ENCODE assay signal across 1 fruit fly cellular context in genomic region chr2L:11221296-11221698, dm6.
TF ChIP-seq lines count a peak whose summit lies in the region.

No protein-coding gene starts in this region.

TF ChIP-seq in whole organism, embryonic, 481 proteins besides CTCF, POLR2A, EP300 and RAD21 (continued from another document):
- TF ChIP-seq Nf-YA (GFP tag; IDR thresholded peaks at IDR 0.05; lab: Robert Waterston, UW) (0 out of 2 replicates have a peak, but pooled peaks have one; percentile 17), CrebB (tag; optimal IDR thresholded peaks at IDR 0.05; lab: Kevin White, UChicago) (no peak), zfh1 (GFP tag; IDR thresholded peaks at IDR 0.05; lab: Robert Waterston, UW) (no peak), Hr51 (GFP tag; optimal IDR thresholded peaks at IDR 0.05; lab: Kevin White, UChicago) (no peak), CG3838 (GFP tag; optimal IDR thresholded peaks at IDR 0.05; lab: Kevin White, UChicago) (no peak), CG1603 (tag; optimal IDR thresholded peaks at IDR 0.05; lab: Kevin White, UChicago) (peak; percentile 40), CG43689 (GFP tag; IDR thresholded peaks at IDR 0.05; lab: Robert Waterston, UW) (no peak), Bdp1 (GFP tag; optimal IDR thresholded peaks at IDR 0.05; lab: Kevin White, UChicago) (no peak), dpn (GFP tag; optimal IDR thresholded peaks at IDR 0.05; lab: Kevin White, UChicago) (no peak), CG12236 (GFP tag; optimal IDR thresholded peaks at IDR 0.05; lab: Kevin White, UChicago) (no peak), CG13894 (tag; optimal IDR thresholded peaks at IDR 0.05; lab: Kevin White, UChicago) (no peak), btn (GFP tag; optimal IDR thresholded peaks at IDR 0.05; lab: Kevin White, UChicago) (no peak), pfk (GFP tag; optimal IDR thresholded peaks at IDR 0.05; lab: Kevin White, UChicago) (no peak), unpg (GFP tag; optimal IDR thresholded peaks at IDR 0.05; lab: Kevin White, UChicago) (peak; percentile 35), Sin3A (optimal IDR thresholded peaks at IDR 0.05; lab: Kevin White, UChicago) (no peak), CG7372 (GFP tag; IDR thresholded peaks at IDR 0.05; lab: Robert Waterston, UW) (no peak), crol (GFP tag; IDR thresholded peaks at IDR 0.05; lab: Robert Waterston, UW) (peak; percentile 90), H15 (GFP tag; IDR thresholded peaks at IDR 0.05; lab: Robert Waterston, UW) (no peak), CG2712 (tag; optimal IDR thresholded peaks at IDR 0.05; lab: Kevin White, UChicago) (no peak), dati (GFP tag; IDR thresholded peaks at IDR 0.05; lab: Robert Waterston, UW) (no peak), Nf-YC (tag; optimal IDR thresholded peaks at IDR 0.05; lab: Kevin White, UChicago) (peak; percentile 57), Abd-B (GFP tag; optimal IDR thresholded peaks at IDR 0.05; lab: Kevin White, UChicago) (no peak), grau (tag; optimal IDR thresholded peaks at IDR 0.05; lab: Kevin White, UChicago) (no peak), ap (GFP tag; IDR thresholded peaks at IDR 0.05; lab: Robert Waterston, UW) (no peak), salm (tag; optimal IDR thresholded peaks at IDR 0.05; lab: Kevin White, UChicago) (peak; percentile 11), E2f1 (GFP tag; IDR thresholded peaks at IDR 0.05; lab: Robert Waterston, UW) (no peak), bowl (GFP tag; IDR thresholded peaks at IDR 0.05; lab: Robert Waterston, UW) (no peak), CG30020 (tag; optimal IDR thresholded peaks at IDR 0.05; lab: Kevin White, UChicago) (no peak), fd64A (GFP tag; optimal IDR thresholded peaks at IDR 0.05; lab: Kevin White, UChicago) (no peak), bsh (GFP tag; optimal IDR thresholded peaks at IDR 0.05; lab: Kevin White, UChicago) (peak in 1 of 2 experiments; percentile 7), CG11093 (GFP tag; IDR thresholded peaks at IDR 0.05; lab: Robert Waterston, UW) (no peak), CG3163 (GFP tag; optimal IDR thresholded peaks at IDR 0.05; lab: Kevin White, UChicago) (peak; percentile 99), so (GFP tag; IDR thresholded peaks at IDR 0.05; lab: Robert Waterston, UW) (0 out of 3 replicates have a peak, but pooled peaks have one; percentile 22), Nf-YB (GFP tag; optimal IDR thresholded peaks at IDR 0.05; lab: Kevin White, UChicago) (peak; percentile 56), sens-2 (GFP tag; IDR thresholded peaks at IDR 0.05; lab: Robert Waterston, UW) (no peak), CG13287 (GFP tag; IDR thresholded peaks at IDR 0.05; lab: Robert Waterston, UW; ENCODE audit: partially characterized antibody) (peak; percentile 12; the same call in 1 of the 2 replicates), lab (GFP tag; optimal IDR thresholded peaks at IDR 0.05; lab: Kevin White, UChicago) (peak; percentile 5), CG7745 (tag; optimal IDR thresholded peaks at IDR 0.05; lab: Kevin White, UChicago) (peak; percentile 64), onecut (GFP tag; IDR thresholded peaks at IDR 0.05; lab: Robert Waterston, UW) (0 out of 2 replicates have a peak, but pooled peaks have one; percentile 5), CG7928 (GFP tag; optimal IDR thresholded peaks at IDR 0.05; lab: Kevin White, UChicago) (no peak), gsb (GFP tag; IDR thresholded peaks at IDR 0.05; lab: Robert Waterston, UW) (no peak), CG10321 (GFP tag; IDR thresholded peaks at IDR 0.05; lab: Robert Waterston, UW) (peak; percentile 12; the same call in 1 of the 2 replicates), CG14667 (GFP tag; IDR thresholded peaks at IDR 0.05; lab: Robert Waterston, UW) (no peak), ab (GFP tag; optimal IDR thresholded peaks at IDR 0.05; lab: Kevin White, UChicago) (no peak), ci (GFP tag; IDR thresholded peaks at IDR 0.05; lab: Robert Waterston, UW) (peak; percentile 49; the same call in 2 of the 3 replicates), chinmo (GFP tag; IDR thresholded peaks at IDR 0.05; lab: Robert Waterston, UW; ENCODE audit: partially characterized antibody) (peak; percentile 71; the same call in 2 of the 4 replicates), Sry-δ (GFP tag; optimal IDR thresholded peaks at IDR 0.05; lab: Kevin White, UChicago) (no peak), Trl (optimal IDR thresholded peaks at IDR 0.05; lab: Kevin White, UChicago) (peak; percentile 56 to 77), Trl (GFP tag; optimal IDR thresholded peaks at IDR 0.05; lab: Kevin White, UChicago) (no peak), jing (GFP tag; optimal IDR thresholded peaks at IDR 0.05; lab: Kevin White, UChicago) (no peak), NC2β (GFP tag; optimal IDR thresholded peaks at IDR 0.05; lab: Kevin White, UChicago) (no peak), gcm2 (GFP tag; optimal IDR thresholded peaks at IDR 0.05; lab: Kevin White, UChicago) (no peak), Oaz (GFP tag; IDR thresholded peaks at IDR 0.05; lab: Robert Waterston, UW) (no peak), CG32772 (GFP tag; IDR thresholded peaks at IDR 0.05; lab: Robert Waterston, UW) (no peak), Med (GFP tag; lab: Kevin White, UChicago) (peak; percentile 82), CG34224 (GFP tag; IDR thresholded peaks at IDR 0.05; lab: Robert Waterston, UW; ENCODE audit: partially characterized antibody) (no peak), pan (optimal IDR thresholded peaks at IDR 0.05; lab: Kevin White, UChicago) (no peak), pan (GFP tag; optimal IDR thresholded peaks at IDR 0.05 in 1 of 2, IDR thresholded peaks at IDR 0.05 in 1 of 2) (peak in 1 of 2 experiments; percentile 16), Ets97D (GFP tag; optimal IDR thresholded peaks at IDR 0.05; lab: Kevin White, UChicago) (peak; percentile 75), BEAF-32 (GFP tag; optimal IDR thresholded peaks at IDR 0.05; lab: Kevin White, UChicago) (no peak), sd (tag; optimal IDR thresholded peaks at IDR 0.05; lab: Kevin White, UChicago) (peak; percentile 20), Stat92E (GFP tag; optimal IDR thresholded peaks at IDR 0.05; lab: Kevin White, UChicago) (no peak), Fer1 (GFP tag; optimal IDR thresholded peaks at IDR 0.05; lab: Kevin White, UChicago) (peak; percentile 8), Scr (GFP tag; IDR thresholded peaks at IDR 0.05; lab: Robert Waterston, UW; ENCODE audit: partially characterized antibody) (0 out of 2 replicates have a peak, but pooled peaks have one; percentile 23), CG2678 (tag; optimal IDR thresholded peaks at IDR 0.05; lab: Kevin White, UChicago) (no peak), CG12769 (tag; optimal IDR thresholded peaks at IDR 0.05; lab: Kevin White, UChicago) (peak; percentile 10), bigmax (GFP tag; optimal IDR thresholded peaks at IDR 0.05; lab: Kevin White, UChicago) (no peak), CG11560 (tag; IDR thresholded peaks at IDR 0.05; lab: Robert Waterston, UW) (no peak), Max (GFP tag; optimal IDR thresholded peaks at IDR 0.05; lab: Kevin White, UChicago) (no peak), HLH4C (GFP tag; IDR thresholded peaks at IDR 0.05; lab: Robert Waterston, UW; ENCODE audit: partially characterized antibody) (0 out of 3 replicates have a peak, but pooled peaks have one; percentile 28), CG5180 (GFP tag; optimal IDR thresholded peaks at IDR 0.05; lab: Kevin White, UChicago) (peak; percentile 98), ato (GFP tag; IDR thresholded peaks at IDR 0.05; lab: Robert Waterston, UW; ENCODE audit: partially characterized antibody) (no peak), sc (optimal IDR thresholded peaks at IDR 0.05; lab: Kevin White, UChicago) (no peak), sc (GFP tag; optimal IDR thresholded peaks at IDR 0.05; lab: Kevin White, UChicago) (no peak), ase (GFP tag; IDR thresholded peaks at IDR 0.05; lab: Robert Waterston, UW) (no peak), sug (tag; optimal IDR thresholded peaks at IDR 0.05; lab: Kevin White, UChicago) (peak; percentile 11), chif (GFP tag; optimal IDR thresholded peaks at IDR 0.05; lab: Kevin White, UChicago) (no peak), Eip74EF (GFP tag; optimal IDR thresholded peaks at IDR 0.05; lab: Kevin White, UChicago) (peak in 1 of 2 experiments; percentile 34), disco-r (GFP tag; optimal IDR thresholded peaks at IDR 0.05; lab: Kevin White, UChicago) (no peak), vvl (GFP tag; IDR thresholded peaks at IDR 0.05; lab: Robert Waterston, UW) (peak; percentile 63; the same call in 1 of the 2 replicates), Jarid2 (GFP tag; optimal IDR thresholded peaks at IDR 0.05; lab: Kevin White, UChicago) (peak; percentile 23), cg (GFP tag; optimal IDR thresholded peaks at IDR 0.05; lab: Kevin White, UChicago) (peak; percentile 52), gcm (GFP tag; optimal IDR thresholded peaks at IDR 0.05; lab: Kevin White, UChicago) (peak; percentile 11), hbn (GFP tag; IDR thresholded peaks at IDR 0.05; lab: Robert Waterston, UW; ENCODE audit: partially characterized antibody) (no peak), CG34422 (GFP tag; IDR thresholded peaks at IDR 0.05; lab: Robert Waterston, UW) (peak; percentile 70; the same call in 1 of the 3 replicates), Aef1 (GFP tag; IDR thresholded peaks at IDR 0.05; lab: Robert Waterston, UW) (peak; percentile 60; the same call in 2 of the 3 replicates), CG8944 (GFP tag; optimal IDR thresholded peaks at IDR 0.05; lab: Kevin White, UChicago) (no peak), CHES-1-like (GFP tag; optimal IDR thresholded peaks at IDR 0.05; lab: Kevin White, UChicago) (no peak), kay (GFP tag; optimal IDR thresholded peaks at IDR 0.05; lab: Kevin White, UChicago) (no peak), Ravus (GFP tag; IDR thresholded peaks at IDR 0.05; lab: Robert Waterston, UW) (no peak), esg (GFP tag; conservative IDR thresholded peaks at IDR 0.05; lab: Robert Waterston, UW) (no peak), ken (GFP tag; IDR thresholded peaks at IDR 0.05; lab: Robert Waterston, UW) (no peak), Bteb2 (GFP tag; optimal IDR thresholded peaks at IDR 0.05; lab: Kevin White, UChicago) (peak; percentile 19), CG9932 (GFP tag; IDR thresholded peaks at IDR 0.05; lab: Robert Waterston, UW) (no peak), CG17385 (GFP tag; optimal IDR thresholded peaks at IDR 0.05; lab: Kevin White, UChicago) (peak; percentile 0), CG15514 (GFP tag; optimal IDR thresholded peaks at IDR 0.05; lab: Kevin White, UChicago) (peak; percentile 9), Dad (GFP tag; optimal IDR thresholded peaks at IDR 0.05; lab: Kevin White, UChicago) (no peak), CG1832 (GFP tag; optimal IDR thresholded peaks at IDR 0.05; lab: Kevin White, UChicago) (peak; percentile 76), CG6791 (GFP tag; IDR thresholded peaks at IDR 0.05; lab: Robert Waterston, UW; ENCODE audit: partially characterized antibody) (no peak), sens (GFP tag; lab: Kevin White, UChicago) (peak; percentile 37), Ada2b (GFP tag; IDR thresholded peaks at IDR 0.05; lab: Robert Waterston, UW) (no peak), sim (GFP tag; IDR thresholded peaks at IDR 0.05; lab: Robert Waterston, UW) (no peak), crc (GFP tag; optimal IDR thresholded peaks at IDR 0.05; lab: Kevin White, UChicago) (no peak), hkb (optimal IDR thresholded peaks at IDR 0.05; lab: Kevin White, UChicago) (no peak), hkb (GFP tag; IDR thresholded peaks at IDR 0.05; lab: Robert Waterston, UW) (peak; percentile 50; the same call in 1 of the 2 replicates), CG11696 (GFP tag; IDR thresholded peaks at IDR 0.05; lab: Robert Waterston, UW) (no peak), en (GFP tag; optimal IDR thresholded peaks at IDR 0.05; lab: Kevin White, UChicago) (no peak), Deaf1 (tag; optimal IDR thresholded peaks at IDR 0.05; lab: Kevin White, UChicago) (peak; percentile 97), Hr78 (GFP tag; optimal IDR thresholded peaks at IDR 0.05; lab: Kevin White, UChicago) (no peak), kah (GFP tag; optimal IDR thresholded peaks at IDR 0.05; lab: Kevin White, UChicago) (peak; percentile 9), Poxn (GFP tag; IDR thresholded peaks at IDR 0.05; lab: Robert Waterston, UW) (no peak), CG8765 (GFP tag; IDR thresholded peaks at IDR 0.05; lab: Robert Waterston, UW) (no peak), CG18599 (GFP tag; optimal IDR thresholded peaks at IDR 0.05; lab: Kevin White, UChicago) (no peak), fru (optimal IDR thresholded peaks at IDR 0.05; lab: Kevin White, UChicago) (no peak), lbe (GFP tag; optimal IDR thresholded peaks at IDR 0.05; lab: Kevin White, UChicago) (no peak), z (GFP tag; IDR thresholded peaks at IDR 0.05; lab: Robert Waterston, UW) (peak; percentile 85), Dbx (GFP tag; IDR thresholded peaks at IDR 0.05; lab: Robert Waterston, UW) (no peak), Drgx (GFP tag; IDR thresholded peaks at IDR 0.05; lab: Robert Waterston, UW) (0 out of 2 replicates have a peak, but pooled peaks have one; percentile 7), abd-A (tag; optimal IDR thresholded peaks at IDR 0.05; lab: Kevin White, UChicago) (peak; percentile 35), maf-S (GFP tag; optimal IDR thresholded peaks at IDR 0.05; lab: Kevin White, UChicago) (no peak), CG6813 (GFP tag; optimal IDR thresholded peaks at IDR 0.05; lab: Kevin White, UChicago) (peak; percentile 8), Atf3 (GFP tag; optimal IDR thresholded peaks at IDR 0.05; lab: Kevin White, UChicago) (no peak), D (optimal IDR thresholded peaks at IDR 0.05; lab: Kevin White, UChicago) (no peak), D (GFP tag; optimal IDR thresholded peaks at IDR 0.05; lab: Kevin White, UChicago) (no peak), tx (GFP tag; optimal IDR thresholded peaks at IDR 0.05; lab: Kevin White, UChicago) (no peak)
